Worm (Caenorhabditis elegans) whole organism, late embryonic: ENCODE measurements around the gene pie-1.

Experiments
- ama-1 ChIP-seq: fragments of 150-350 bp; optimal IDR thresholded peaks from 2 replicates; lab custom pipeline; 2014
- ceh-18 ChIP-seq: sonication (generic microtip); optimal IDR thresholded peaks from 2 replicates; lab custom pipeline; 2016; ENCODE audit warnings: missing genetic modification characterization, missing compliant biosample characterization
- ceh-9 ChIP-seq: sonication (generic microtip); optimal IDR thresholded peaks from 2 replicates; lab custom pipeline; 2016; ENCODE audit warnings: mild to moderate bottlenecking, missing genetic modification characterization, inconsistent platforms, missing compliant biosample characterization
- pag-3 ChIP-seq: sonication (generic microtip); optimal IDR thresholded peaks from 2 replicates; lab custom pipeline; 2016; ENCODE audit warnings: missing compliant biosample characterization, missing genetic modification characterization, borderline replicate concordance
- pha-4 ChIP-seq: fragments of 150-350 bp; optimal IDR thresholded peaks from 2 replicates; lab custom pipeline; 2018; ENCODE audit warnings: missing biosample characterization, missing genetic modification reagents, missing genetic modification characterization
- sox-4 ChIP-seq: sonication (generic microtip); optimal IDR thresholded peaks from 2 replicates; lab custom pipeline; 2017; ENCODE audit warnings: mild to moderate bottlenecking, missing genetic modification characterization, inconsistent platforms, missing compliant biosample characterization
- unc-55 ChIP-seq: sonication (generic microtip); optimal IDR thresholded peaks from 2 replicates; lab custom pipeline; 2017; ENCODE audit warnings: missing biosample characterization, missing genetic modification reagents, missing genetic modification characterization

- TF ChIP-seq pag-3 (tag; lab: Kevin White, UChicago) (no peak), ceh-18 (no peak), sox-4 (tag; lab: Kevin White, UChicago) (no peak), ama-1 (lab: Kevin White, UChicago) (no peak), ceh-9 (tag; lab: Kevin White, UChicago) (no peak), pha-4 (tag; lab: Kevin White, UChicago) (no peak), unc-55 (GFP tag; lab: Kevin White, UChicago) (no peak)
These were observed 9.5 kb downstream of the pie-1 start, which contains the start of gene fbxa-218 for ce11 chrIII:12436215-12436614.
